Worm (Caenorhabditis elegans): ENCODE results near the gene arrd-7.

DNA sequence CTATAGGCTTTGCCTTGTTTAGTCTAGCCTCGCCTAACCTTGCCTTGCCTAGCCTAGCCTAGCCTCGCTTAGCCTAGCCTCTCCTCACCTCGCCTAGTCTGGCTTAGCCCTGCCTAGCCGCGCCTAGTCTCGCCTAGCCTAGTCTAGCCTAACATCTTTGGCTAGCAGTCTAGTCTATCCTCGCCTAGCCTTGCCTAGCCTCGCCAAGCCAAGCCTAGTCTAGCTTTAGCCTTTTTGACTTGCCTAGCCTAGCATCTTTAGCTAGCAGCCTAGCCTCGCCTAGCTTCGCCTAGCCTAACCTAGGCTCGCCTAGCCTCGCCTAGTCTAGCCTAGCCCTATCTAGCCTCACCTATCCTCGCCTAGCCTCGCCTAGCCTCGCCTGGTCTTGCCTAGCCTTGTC is 48.6 kb upstream of the arrd-7 start:
- no peak for TF ChIP-seq ama-1 (optimal IDR thresholded peaks at IDR 0.05)
- no peak for TF ChIP-seq ceh-36 (tag; optimal IDR thresholded peaks at IDR 0.05)
- TF ChIP-seq tra-4 (tag; optimal IDR thresholded peaks at IDR 0.05) = no peak
- peak; percentile 24 for TF ChIP-seq hmg-4 (GFP tag; optimal IDR thresholded peaks at IDR 0.05)
- no peak for TF ChIP-seq pes-1 (GFP tag; IDR thresholded peaks at IDR 0.05)
- TF ChIP-seq hnd-1 (tag; optimal IDR thresholded peaks at IDR 0.05) = no peak
- TF ChIP-seq B0310.2 (tag; optimal IDR thresholded peaks at IDR 0.05) = no peak
- TF ChIP-seq ets-7 (tag; optimal IDR thresholded peaks at IDR 0.05) = no peak
- no peak for TF ChIP-seq F13C5.2 (tag; optimal IDR thresholded peaks at IDR 0.05)
- no peak for TF ChIP-seq hmbx-1 (tag; optimal IDR thresholded peaks at IDR 0.05)
- TF ChIP-seq aly-1 (tag; optimal IDR thresholded peaks at IDR 0.05) = no peak

All from whole organism, early embryonic.